Worm (Caenorhabditis elegans) whole organism, L1 larva: Measurements from ENCODE around the gene Y65A5A.24.

Experiments
- ama-1 ChIP-seq: fragments of 150-350 bp; optimal IDR thresholded peaks from 2 replicates; lab custom pipeline; 2014
- mdl-1 ChIP-seq, 2 experiments: fragments of 150-350 bp; optimal IDR thresholded peaks; 2 replicates each; lab custom pipeline; 2014 to 2017; ENCODE audit warnings: missing biosample characterization in 2 of 2, missing genetic modification characterization in 2 of 2, inconsistent platforms in 1 of 2
- sox-4 ChIP-seq: sonication (generic microtip); optimal IDR thresholded peaks from 2 replicates; lab custom pipeline; 2016; ENCODE audit warnings: missing genetic modification characterization, missing compliant biosample characterization
- unc-62 ChIP-seq: fragments of 150-350 bp; optimal IDR thresholded peaks from 2 replicates; lab custom pipeline; 2014; ENCODE audit warnings: missing biosample characterization, missing genetic modification reagents, missing genetic modification characterization
- unc-86 ChIP-seq: sonication (generic microtip); optimal IDR thresholded peaks from 2 replicates; lab custom pipeline; 2016; ENCODE audit warnings: missing genetic modification characterization, missing compliant biosample characterization
- zag-1 ChIP-seq: fragments of 150-350 bp; optimal IDR thresholded peaks from 2 replicates; lab custom pipeline; 2014; ENCODE audit warnings: missing biosample characterization, missing genetic modification characterization

DNA sequence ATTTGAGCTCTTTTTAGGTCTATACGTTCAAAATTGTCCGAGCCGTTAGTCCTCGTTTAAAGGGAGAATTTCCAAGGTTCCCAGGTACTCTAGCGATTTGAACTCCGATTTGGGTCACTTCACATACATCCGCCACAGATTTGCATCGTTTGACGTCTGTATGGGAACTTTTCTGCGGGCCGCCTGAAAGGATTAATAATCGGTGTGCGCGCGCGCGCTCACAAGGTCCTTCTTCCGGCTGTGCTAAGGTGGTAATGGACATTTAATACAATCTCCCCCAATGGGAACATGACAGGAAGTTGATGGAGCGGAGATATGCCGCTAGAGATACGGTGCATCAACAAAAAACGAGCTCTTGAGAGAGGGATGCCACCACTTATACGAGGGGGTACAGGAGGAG is 14.0 kb downstream of the Y65A5A.24 start:
- TF ChIP-seq unc-86 (tag; lab: Kevin White, UChicago) (no peak), ama-1 (lab: Kevin White, UChicago) (no peak), mdl-1 (tag; optimal IDR thresholded peaks at IDR 0.05; lab: Kevin White, UChicago) (no peak), zag-1 (no peak), sox-4 (tag; lab: Kevin White, UChicago) (no peak), unc-62 (GFP tag; lab: Kevin White, UChicago) (no peak)
